Fruit fly (Drosophila melanogaster): Measurements from ENCODE around the gene CG12693.

CG12693 gene

DNA sequence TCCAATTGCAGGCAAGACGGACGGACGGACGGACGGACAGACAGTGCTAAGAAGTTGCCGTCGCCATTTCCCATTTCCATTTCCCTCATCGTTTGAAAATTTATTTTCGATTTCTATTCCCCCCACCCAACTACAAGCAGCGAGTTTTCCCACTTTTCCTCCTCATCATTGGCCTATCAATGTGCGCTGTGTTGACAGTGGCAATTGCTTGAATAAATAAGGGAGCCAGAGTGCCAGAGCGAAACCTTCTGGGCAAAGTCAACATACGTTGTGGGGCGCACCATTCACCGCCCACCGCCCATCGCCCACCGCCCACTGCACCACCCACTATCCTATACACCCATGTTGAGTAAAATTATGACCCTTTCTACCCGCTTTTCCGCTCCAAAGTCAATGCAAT, 23.3 kb downstream of the CG12693 start:
- TF ChIP-seq Sin3A (optimal IDR thresholded peaks at IDR 0.05) (no peak), ttk (optimal IDR thresholded peaks at IDR 0.05) (no peak), Myc (optimal IDR thresholded peaks at IDR 0.05) (no peak), psq (optimal IDR thresholded peaks at IDR 0.05) (no peak), insv (optimal IDR thresholded peaks at IDR 0.05) (no peak), h (optimal IDR thresholded peaks at IDR 0.05) (no peak)

DNA sequence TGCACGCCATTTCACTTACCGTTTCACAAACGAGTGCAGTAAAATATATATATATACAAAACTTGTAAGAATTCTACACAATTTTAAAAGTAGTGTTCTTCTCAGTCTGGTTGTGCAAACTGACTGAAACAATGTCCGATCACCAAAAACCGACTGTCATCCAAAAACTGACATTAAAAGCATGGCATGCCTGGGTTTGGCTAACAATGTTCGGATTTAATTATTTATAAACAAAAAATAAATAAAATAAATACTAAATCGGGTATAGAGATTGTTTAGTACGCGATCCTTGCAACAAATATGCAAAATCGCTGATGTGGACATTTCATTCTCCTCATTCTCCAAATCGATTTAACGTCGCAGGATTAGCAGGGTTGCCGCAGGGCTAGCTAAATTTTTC, 27.0 kb downstream of the CG12693 start, which contains the start of gene CG12692:
CG12692 (minus strand) TSS at position 101 of the 400 bp plus-strand sequence.
- TF ChIP-seq ttk (optimal IDR thresholded peaks at IDR 0.05) (no peak), Myc (optimal IDR thresholded peaks at IDR 0.05) (no peak), Sin3A (optimal IDR thresholded peaks at IDR 0.05) (no peak), insv (optimal IDR thresholded peaks at IDR 0.05) (no peak), h (optimal IDR thresholded peaks at IDR 0.05) (no peak), psq (optimal IDR thresholded peaks at IDR 0.05) (no peak)

dm6 chrX:4293418-4293817, 35.8 kb downstream of the CG12693 start:
- TF ChIP-seq ttk (optimal IDR thresholded peaks at IDR 0.05) (no peak), Myc (optimal IDR thresholded peaks at IDR 0.05) (no peak), psq (optimal IDR thresholded peaks at IDR 0.05) (no peak), insv (optimal IDR thresholded peaks at IDR 0.05) (no peak), h (optimal IDR thresholded peaks at IDR 0.05) (no peak)

- no peak for TF ChIP-seq ttk (optimal IDR thresholded peaks at IDR 0.05)
- no peak for TF ChIP-seq Sin3A (optimal IDR thresholded peaks at IDR 0.05)
- TF ChIP-seq psq (optimal IDR thresholded peaks at IDR 0.05), result no peak
- no peak for TF ChIP-seq insv (optimal IDR thresholded peaks at IDR 0.05)
- no peak for TF ChIP-seq h (optimal IDR thresholded peaks at IDR 0.05)
- TF ChIP-seq Myc (optimal IDR thresholded peaks at IDR 0.05), result no peak
Observed at dm6 chrX:4280769-4281168, 48.5 kb downstream of the CG12693 start.

- TF ChIP-seq Myc (optimal IDR thresholded peaks at IDR 0.05) (no peak), Sin3A (optimal IDR thresholded peaks at IDR 0.05) (no peak), insv (optimal IDR thresholded peaks at IDR 0.05) (no peak), psq (optimal IDR thresholded peaks at IDR 0.05) (no peak), h (optimal IDR thresholded peaks at IDR 0.05) (no peak), ttk (optimal IDR thresholded peaks at IDR 0.05) (no peak)
Observed at dm6 chrX:4277861-4278260, 51.4 kb downstream of the CG12693 start, which contains the start of gene CG15578. Gene CG15578 (minus strand): TSS chrX:4277961.
